Worm (Caenorhabditis elegans) whole organism, L4/young adult: ENCODE measurements around the gene Y43F8B.22.

Experiments used
- W03F9.2 ChIP-seq: fragments of 150-350 bp; optimal IDR thresholded peaks from 2 replicates; lab custom pipeline; 2014; ENCODE audit warnings: missing biosample characterization, missing genetic modification characterization
- dao-5 ChIP-seq: sonication (generic microtip); optimal IDR thresholded peaks from 2 replicates; lab custom pipeline; 2016; ENCODE audit warnings: missing genotype, missing genetic modification characterization, moderate library complexity, missing compliant biosample characterization
- him-1 ChIP-seq: sonication (generic microtip); optimal IDR thresholded peaks from 2 replicates; lab custom pipeline; 2016; ENCODE audit warnings: missing genotype, missing genetic modification reagents, missing genetic modification characterization, missing compliant biosample characterization

The Y43F8B.22 gene

DNA sequence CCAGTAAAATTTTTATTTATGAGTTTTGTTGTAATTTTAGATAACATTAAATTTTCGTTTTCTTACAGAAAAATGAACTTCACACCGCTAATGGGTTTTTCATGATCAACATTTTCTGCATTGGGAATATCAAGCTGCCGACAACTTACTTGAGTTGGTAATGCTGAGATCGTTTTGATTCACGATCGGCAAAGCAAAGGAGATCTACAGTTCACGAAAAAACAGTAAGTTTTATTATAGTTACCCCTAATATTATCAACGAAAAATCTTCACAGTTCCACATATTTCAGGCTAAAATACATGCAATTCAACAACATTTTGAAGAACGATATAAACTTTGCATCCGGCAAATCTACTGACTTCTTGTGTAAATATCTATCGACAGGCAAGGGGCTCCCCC lies at the start of gene Y43F8B.22:
Gene Y43F8B.22, plus strand, starts transcription at position 301 of the 400 bp plus-strand sequence.
- TF ChIP-seq W03F9.2 (tag; lab: Kevin White, UChicago) (no peak), him-1 (tag; lab: Kevin White, UChicago) (no peak), dao-5 (tag; lab: Kevin White, UChicago) (no peak)

DNA sequence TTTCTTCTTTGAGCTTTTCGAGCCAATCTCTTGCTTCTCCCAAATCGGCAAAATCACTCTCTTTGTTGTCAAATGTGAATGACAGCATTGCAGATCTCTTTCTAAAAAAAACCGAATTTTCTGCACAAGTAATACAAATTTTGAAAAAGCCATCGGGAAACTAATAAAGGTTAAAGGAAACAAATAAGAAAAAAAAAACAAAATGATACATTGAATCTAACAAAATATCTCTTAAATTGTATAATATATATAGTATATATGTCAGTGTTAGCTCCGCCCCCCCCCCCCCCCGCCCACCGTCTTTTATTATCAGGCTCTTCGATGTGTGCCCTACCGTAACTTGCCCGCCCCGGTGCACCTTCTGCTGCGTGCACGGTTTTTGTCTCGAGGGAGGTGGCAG lies 49.7 kb upstream of the Y43F8B.22 start, which contains the start of gene C25F9.11:
Gene C25F9.11, minus strand, starts transcription at position 101 of the 400 bp plus-strand sequence.
- TF ChIP-seq dao-5 (tag; lab: Kevin White, UChicago) (no peak), him-1 (tag; lab: Kevin White, UChicago) (no peak), W03F9.2 (tag; lab: Kevin White, UChicago) (no peak)

DNA sequence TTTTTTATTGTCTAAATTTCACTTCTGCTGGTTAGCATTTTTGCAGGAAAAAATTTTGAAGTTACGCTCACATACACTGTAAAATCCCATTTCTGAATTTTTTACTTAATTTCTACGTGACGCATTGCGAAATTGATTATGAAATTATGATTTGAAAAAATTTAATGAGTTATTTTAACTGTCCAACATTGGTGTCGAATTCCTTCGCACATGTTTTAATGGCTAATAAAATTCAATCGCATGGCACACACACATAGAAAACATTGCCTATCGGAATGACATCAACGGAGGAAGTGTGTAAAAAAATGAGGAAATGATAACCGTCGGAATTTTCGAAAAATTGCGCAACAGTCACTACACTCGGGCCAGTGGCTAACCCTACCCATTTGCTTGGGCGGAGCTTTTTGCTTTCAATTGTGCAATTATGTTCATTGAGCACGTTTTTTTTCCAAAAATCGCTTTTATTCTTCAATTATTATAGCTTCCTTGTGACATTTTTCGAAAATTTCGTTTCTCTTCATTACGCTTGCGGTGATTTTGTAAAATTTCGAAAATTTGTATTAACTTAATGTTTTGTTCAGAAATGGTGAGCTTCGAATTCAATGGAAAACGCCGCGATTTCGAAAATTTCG lies 48.7 kb upstream of the Y43F8B.22 start, which contains the start of gene C25F9.16:
Gene C25F9.16, plus strand, starts transcription at position 582 of the 632 bp plus-strand sequence.
- no peak for TF ChIP-seq W03F9.2 (tag; lab: Kevin White, UChicago)
- no peak for TF ChIP-seq him-1 (tag; lab: Kevin White, UChicago)
- TF ChIP-seq dao-5 (tag; lab: Kevin White, UChicago): no peak

DNA sequence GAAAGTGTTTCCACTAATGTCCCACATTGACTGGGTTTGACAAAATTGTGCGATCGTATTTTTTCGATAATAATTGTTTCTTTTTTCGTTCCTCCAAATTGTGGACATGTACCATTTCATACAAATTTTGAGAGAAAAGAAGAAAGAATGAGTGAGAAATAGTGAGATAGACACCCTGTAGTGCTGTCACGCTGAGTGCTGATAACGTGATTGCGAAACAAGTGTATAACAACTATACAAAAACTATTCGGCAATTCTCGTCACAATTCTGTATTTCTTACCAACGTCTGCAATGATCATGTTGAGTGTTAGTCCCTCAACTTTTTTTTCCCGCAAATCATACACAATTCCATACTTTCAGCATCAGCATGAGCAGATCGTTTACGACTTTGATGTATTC lies 46.3 kb upstream of the Y43F8B.22 start, which contains the start of gene C25F9.14:
Gene C25F9.14, plus strand, starts transcription at position 178 of the 400 bp plus-strand sequence.
- TF ChIP-seq dao-5 (tag; lab: Kevin White, UChicago): no peak
- no peak for TF ChIP-seq him-1 (tag; lab: Kevin White, UChicago)
- no peak for TF ChIP-seq W03F9.2 (tag; lab: Kevin White, UChicago)

DNA sequence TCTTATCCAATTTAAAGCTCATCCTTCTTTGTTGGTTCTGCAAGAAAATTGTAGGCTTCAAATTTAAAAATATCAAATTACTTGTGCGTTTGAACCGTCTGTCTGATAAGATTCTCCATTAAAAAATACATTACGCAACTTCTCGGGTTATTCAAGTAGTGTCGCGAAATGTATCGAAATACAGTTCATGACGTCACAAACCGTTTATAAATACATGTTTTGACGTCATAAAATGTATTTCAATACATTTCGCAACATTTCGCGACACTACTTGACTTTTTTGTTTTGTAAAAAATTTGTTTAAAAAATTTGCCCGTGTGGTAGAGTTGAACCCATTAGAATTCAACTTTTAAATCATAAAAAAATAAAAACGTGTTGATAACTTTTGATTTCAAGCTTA lies 39.0 kb upstream of the Y43F8B.22 start:
- TF ChIP-seq him-1 (tag; lab: Kevin White, UChicago): no peak
- no peak for TF ChIP-seq dao-5 (tag; lab: Kevin White, UChicago)
- TF ChIP-seq W03F9.2 (tag; lab: Kevin White, UChicago): no peak

DNA sequence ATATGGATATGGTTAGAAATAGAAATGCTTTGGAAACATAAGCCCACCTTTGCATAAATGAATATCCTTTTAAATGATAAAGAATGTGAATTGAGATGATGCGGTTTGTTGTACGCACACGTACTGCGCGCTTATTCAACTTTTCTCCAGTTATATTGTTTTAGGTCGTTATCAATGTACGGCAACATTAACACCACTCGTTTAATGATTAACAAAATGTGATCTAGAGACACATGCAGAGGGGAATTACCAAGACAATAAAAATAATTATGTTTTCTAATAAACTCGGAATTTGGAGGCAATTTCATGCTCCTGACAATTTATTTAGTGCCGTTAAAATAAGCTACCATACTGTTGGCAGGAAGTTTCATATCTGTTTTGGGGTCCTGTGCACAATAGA lies 37.2 kb upstream of the Y43F8B.22 start, which contains the start of gene M04C3.1:
Gene M04C3.1, minus strand, starts transcription at position 164 of the 400 bp plus-strand sequence.
- TF ChIP-seq dao-5 (tag; lab: Kevin White, UChicago) (no peak), W03F9.2 (tag; lab: Kevin White, UChicago) (no peak), him-1 (tag; lab: Kevin White, UChicago) (no peak)

DNA sequence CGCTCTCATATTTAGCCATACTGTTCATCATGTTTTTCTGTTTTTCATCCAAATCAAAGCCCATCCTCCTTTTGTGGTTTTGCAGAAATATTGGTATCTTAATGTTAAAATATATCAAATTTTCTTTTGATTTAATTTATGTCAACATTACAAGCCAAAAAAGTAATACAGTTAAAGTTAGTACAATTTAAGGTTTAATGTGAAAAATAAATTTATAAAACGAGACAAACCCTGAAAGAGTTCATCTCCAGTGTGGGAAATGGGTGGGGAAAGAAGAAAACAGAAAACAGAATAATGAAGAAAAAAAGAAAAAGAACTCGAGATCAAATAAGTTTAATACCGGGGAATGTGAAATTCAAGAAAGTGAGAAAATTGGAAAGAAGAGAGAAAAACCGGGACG lies 33.8 kb upstream of the Y43F8B.22 start, which contains the start of gene M04C3.2:
Gene M04C3.2, minus strand, starts transcription at position 101 of the 400 bp plus-strand sequence.
- TF ChIP-seq W03F9.2 (tag; lab: Kevin White, UChicago) (no peak), dao-5 (tag; lab: Kevin White, UChicago) (no peak), him-1 (tag; lab: Kevin White, UChicago) (no peak)

DNA sequence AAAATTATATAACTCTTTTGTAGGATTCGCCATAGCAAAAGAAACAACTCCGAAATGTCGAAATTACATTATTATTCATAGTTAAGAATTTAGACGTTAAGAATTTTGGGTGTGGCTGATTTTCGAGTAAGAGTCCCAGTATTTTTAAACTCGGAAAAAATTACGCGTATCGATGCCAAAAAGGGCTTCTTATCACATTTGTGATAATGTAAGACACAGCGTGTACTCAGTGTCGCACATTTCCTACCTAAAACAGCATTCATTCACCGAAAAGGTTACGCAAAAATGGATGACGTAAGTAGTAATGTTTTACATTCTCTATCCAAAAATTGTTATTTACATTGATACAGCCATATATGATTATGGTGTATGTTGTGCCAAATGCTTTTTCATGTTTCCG lies 33.1 kb upstream of the Y43F8B.22 start, which contains the start of gene M04C3.5:
Gene M04C3.5, plus strand, starts transcription at position 190 of the 400 bp plus-strand sequence.
- TF ChIP-seq dao-5 (tag; lab: Kevin White, UChicago) (no peak), him-1 (tag; lab: Kevin White, UChicago) (no peak), W03F9.2 (tag; lab: Kevin White, UChicago) (no peak)

DNA sequence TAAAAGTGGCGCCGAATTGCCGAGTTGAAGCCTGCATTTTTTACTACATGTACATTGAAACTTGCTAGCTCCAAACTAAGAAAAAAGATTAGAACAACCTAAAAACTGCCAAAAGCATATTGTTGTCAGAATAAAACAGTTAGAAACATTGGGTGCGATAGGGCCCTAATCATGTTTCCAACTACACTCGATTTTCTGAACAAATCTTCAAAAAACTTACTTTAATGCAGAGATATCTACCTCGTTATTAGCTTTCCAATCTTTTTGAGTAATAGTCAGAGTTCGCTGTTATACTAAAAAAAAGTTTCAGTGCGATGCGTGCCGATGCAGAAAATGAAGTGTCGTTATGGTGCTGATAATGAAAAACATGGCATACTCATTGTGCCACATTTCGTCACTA lies 27.0 kb upstream of the Y43F8B.22 start, which contains the start of the genes Y43F8B.13 and Y43F8B.14:
Gene Y43F8B.13, plus strand, starts transcription at position 301 of the 400 bp plus-strand sequence.
Gene Y43F8B.14, minus strand, starts transcription at position 322 of the 400 bp plus-strand sequence.
- TF ChIP-seq dao-5 (tag; lab: Kevin White, UChicago) (no peak), W03F9.2 (tag; lab: Kevin White, UChicago) (no peak), him-1 (tag; lab: Kevin White, UChicago) (no peak)

DNA sequence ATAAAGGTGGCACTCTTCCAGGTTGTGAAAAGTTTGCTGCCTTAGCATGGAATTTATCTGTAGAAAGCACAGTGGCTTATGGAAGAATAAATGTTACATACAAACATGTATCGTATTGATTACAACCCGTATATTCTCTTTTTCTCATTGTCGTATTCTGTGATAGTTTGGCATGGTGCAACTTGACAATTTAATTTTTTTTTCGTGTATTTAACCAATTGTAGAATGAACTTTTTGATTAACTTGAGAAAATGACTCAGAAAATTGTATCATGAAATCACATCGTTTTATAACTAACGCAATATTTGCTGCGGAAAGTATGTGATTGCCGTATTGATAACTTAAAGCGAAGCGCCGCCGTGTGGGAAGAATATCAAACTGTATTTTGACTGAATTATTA lies 25.5 kb upstream of the Y43F8B.22 start, which contains the start of gene Y43F8B.24:
Gene Y43F8B.24, plus strand, starts transcription at position 301 of the 400 bp plus-strand sequence.
- no peak for TF ChIP-seq W03F9.2 (tag; lab: Kevin White, UChicago)
- no peak for TF ChIP-seq him-1 (tag; lab: Kevin White, UChicago)
- TF ChIP-seq dao-5 (tag; lab: Kevin White, UChicago): no peak

DNA sequence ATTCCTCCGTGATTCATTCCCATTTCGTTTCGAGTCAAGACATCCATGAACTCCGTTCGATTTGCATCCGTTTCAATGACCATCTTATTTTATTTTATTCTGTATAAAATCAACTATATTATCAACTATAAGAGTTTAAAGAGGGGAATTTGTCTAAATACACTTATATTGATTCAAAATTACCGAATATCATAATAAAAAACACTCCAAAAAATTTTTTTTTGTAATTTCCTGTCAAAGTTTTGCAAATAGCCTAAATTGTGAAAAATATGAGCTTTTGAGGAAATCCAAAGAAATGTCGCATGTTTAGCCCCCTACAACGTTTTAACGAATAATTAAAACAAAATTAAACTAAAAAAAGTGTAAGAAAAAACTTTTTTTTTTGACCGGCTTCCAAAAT lies 20.6 kb upstream of the Y43F8B.22 start, which contains the start of gene Y43F8B.15:
Gene Y43F8B.15, minus strand, starts transcription at position 101 of the 400 bp plus-strand sequence.
- TF ChIP-seq dao-5 (tag; lab: Kevin White, UChicago) (no peak), W03F9.2 (tag; lab: Kevin White, UChicago) (no peak), him-1 (tag; lab: Kevin White, UChicago) (no peak)

DNA sequence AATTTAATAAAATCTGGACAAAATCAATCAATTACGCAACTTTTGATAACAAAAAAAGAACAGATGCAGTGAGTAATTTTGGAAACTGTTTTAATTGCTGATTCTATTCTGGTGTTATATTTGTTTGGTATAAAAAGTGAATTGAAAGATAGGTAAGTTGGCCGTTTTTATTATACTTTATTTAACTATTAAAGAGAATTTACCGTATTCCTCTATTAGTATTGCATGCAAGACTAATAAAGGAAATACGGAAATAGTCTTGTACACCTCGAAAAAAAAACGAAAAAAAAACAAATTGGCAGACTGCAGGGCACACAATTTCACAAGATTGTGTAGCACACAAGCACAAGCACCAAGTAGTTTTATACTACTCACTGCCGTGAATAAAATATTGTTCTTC lies 20.0 kb upstream of the Y43F8B.22 start, which contains the start of gene Y43F8B.25:
Gene Y43F8B.25, plus strand, starts transcription at position 301 of the 400 bp plus-strand sequence.
- TF ChIP-seq dao-5 (tag; lab: Kevin White, UChicago): no peak
- no peak for TF ChIP-seq W03F9.2 (tag; lab: Kevin White, UChicago)
- TF ChIP-seq him-1 (tag; lab: Kevin White, UChicago): no peak

DNA sequence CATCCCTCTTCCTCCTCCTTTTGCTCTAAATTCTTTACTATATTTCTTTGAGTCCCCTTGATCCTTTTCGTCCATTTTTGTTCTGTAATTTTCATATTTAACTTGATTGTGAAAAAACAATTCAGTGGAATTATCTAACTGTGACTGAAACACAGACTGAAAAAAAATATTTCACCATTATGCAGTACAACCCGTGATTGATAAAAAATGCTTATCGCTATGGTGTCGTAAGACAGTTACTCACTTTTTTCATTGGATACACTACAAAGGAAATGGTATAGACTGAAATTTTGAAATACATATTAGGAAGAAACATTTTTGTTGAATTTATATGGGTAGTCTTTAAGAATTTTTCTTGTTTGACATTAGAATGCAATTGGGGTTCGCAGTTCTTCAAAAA lies 15.1 kb upstream of the Y43F8B.22 start, which contains the start of gene Y43F8B.23:
Gene Y43F8B.23, minus strand, starts transcription at position 75 of the 400 bp plus-strand sequence.
- TF ChIP-seq W03F9.2 (tag; lab: Kevin White, UChicago): no peak
- TF ChIP-seq him-1 (tag; lab: Kevin White, UChicago): no peak
- TF ChIP-seq dao-5 (tag; lab: Kevin White, UChicago): no peak
